Worm (Caenorhabditis elegans) whole organism, late embryonic: ENCODE measurements around the gene Y76B12C.3.

Experiments used
- C08G9.2 ChIP-seq: sonication (generic microtip); optimal IDR thresholded peaks from 2 replicates; lab custom pipeline; 2016; ENCODE audit warnings: mild to moderate bottlenecking, missing genetic modification characterization, moderate library complexity, missing compliant biosample characterization
- K09A11.1 ChIP-seq: sonication (generic microtip); optimal IDR thresholded peaks from 2 replicates; lab custom pipeline; 2017; ENCODE audit warnings: antibody characterized with exemption, mild to moderate bottlenecking, missing genetic modification characterization, missing compliant biosample characterization; ENCODE audit not compliant: insufficient read depth
- ahr-1 ChIP-seq: sonication (generic microtip); optimal IDR thresholded peaks from 2 replicates; lab custom pipeline; 2016; ENCODE audit warnings: missing genetic modification characterization, missing compliant biosample characterization
- ama-1 ChIP-seq: fragments of 150-350 bp; optimal IDR thresholded peaks from 2 replicates; lab custom pipeline; 2014
- ceh-18 ChIP-seq: sonication (generic microtip); optimal IDR thresholded peaks from 2 replicates; lab custom pipeline; 2016; ENCODE audit warnings: missing genetic modification characterization, missing compliant biosample characterization
- ceh-2 ChIP-seq: sonication (generic microtip); optimal IDR thresholded peaks from 2 replicates; lab custom pipeline; 2016; ENCODE audit warnings: missing genotype, missing genetic modification characterization, missing compliant biosample characterization
- ceh-22 ChIP-seq: sonication (generic microtip); optimal IDR thresholded peaks from 2 replicates; lab custom pipeline; 2017; ENCODE audit warnings: missing biosample characterization, missing genetic modification characterization
- ceh-30 ChIP-seq: fragments of 150-350 bp; optimal IDR thresholded peaks from 2 replicates; lab custom pipeline; 2014; ENCODE audit warnings: missing biosample characterization, missing genetic modification characterization
- ceh-31 ChIP-seq: sonication (generic microtip); optimal IDR thresholded peaks from 2 replicates; lab custom pipeline; 2016; ENCODE audit warnings: missing genetic modification characterization, missing compliant biosample characterization
- ceh-34 ChIP-seq: sonication (generic microtip); optimal IDR thresholded peaks from 2 replicates; lab custom pipeline; 2016; ENCODE audit warnings: mild to moderate bottlenecking, missing genetic modification characterization, missing compliant biosample characterization
- ceh-48 ChIP-seq: sonication (generic microtip); optimal IDR thresholded peaks from 2 replicates; lab custom pipeline; 2016; ENCODE audit warnings: missing genetic modification characterization, inconsistent platforms, missing compliant biosample characterization
- ceh-9 ChIP-seq: sonication (generic microtip); optimal IDR thresholded peaks from 2 replicates; lab custom pipeline; 2016; ENCODE audit warnings: mild to moderate bottlenecking, missing genetic modification characterization, inconsistent platforms, missing compliant biosample characterization
- dmd-4 ChIP-seq: sonication (generic microtip); optimal IDR thresholded peaks from 2 replicates; lab custom pipeline; 2016; ENCODE audit warnings: borderline replicate concordance, missing genetic modification characterization, missing compliant biosample characterization
- elt-2 ChIP-seq: sonication (generic microtip); optimal IDR thresholded peaks from 2 replicates; lab custom pipeline; 2016; ENCODE audit warnings: missing genetic modification reagents, missing genetic modification characterization, missing compliant biosample characterization
- ets-4 ChIP-seq: sonication (generic microtip); optimal IDR thresholded peaks from 2 replicates; lab custom pipeline; 2016; ENCODE audit warnings: missing genetic modification characterization, missing compliant biosample characterization
- eyg-1 ChIP-seq: sonication (generic microtip); optimal IDR thresholded peaks from 2 replicates; lab custom pipeline; 2016; ENCODE audit warnings: missing genotype, missing genetic modification characterization, missing compliant biosample characterization
- fax-1 ChIP-seq: sonication (generic microtip); optimal IDR thresholded peaks from 2 replicates; lab custom pipeline; 2016; ENCODE audit warnings: missing genotype, missing genetic modification characterization, missing compliant biosample characterization
- fkh-10 ChIP-seq: fragments of 150-350 bp; optimal IDR thresholded peaks from 2 replicates; lab custom pipeline; 2014; ENCODE audit warnings: missing biosample characterization, missing genetic modification reagents, missing genetic modification characterization
- fkh-6 ChIP-seq: sonication (generic microtip); optimal IDR thresholded peaks from 2 replicates; lab custom pipeline; 2016; ENCODE audit warnings: missing genetic modification characterization, missing compliant biosample characterization
- gmeb-2 ChIP-seq: sonication (generic microtip); optimal IDR thresholded peaks from 2 replicates; lab custom pipeline; 2016; ENCODE audit warnings: missing genetic modification characterization, inconsistent platforms, missing compliant biosample characterization
- hlh-13 ChIP-seq: fragments of 200-800 bp; sonication (Bioruptor generic); optimal IDR thresholded peaks from 2 replicates; lab custom pipeline; 2018; ENCODE audit warnings: mild to moderate bottlenecking, missing genetic modification characterization, missing compliant biosample characterization
- hlh-15 ChIP-seq: sonication (generic microtip); optimal IDR thresholded peaks from 2 replicates; lab custom pipeline; 2016; ENCODE audit warnings: missing genetic modification characterization, missing compliant biosample characterization
- hlh-30 ChIP-seq: sonication (generic microtip); optimal IDR thresholded peaks from 2 replicates; lab custom pipeline; 2017; ENCODE audit warnings: antibody characterized with exemption, missing genetic modification characterization, missing compliant biosample characterization; ENCODE audit not compliant: insufficient read depth
- hlh-8 ChIP-seq: sonication (generic microtip); optimal IDR thresholded peaks from 2 replicates; lab custom pipeline; 2016; ENCODE audit warnings: missing genotype, missing genetic modification characterization, missing compliant biosample characterization
- lim-6 ChIP-seq: sonication (generic microtip); optimal IDR thresholded peaks from 2 replicates; lab custom pipeline; 2016; ENCODE audit warnings: missing genetic modification characterization, missing compliant biosample characterization
- lin-11 ChIP-seq: fragments of 200-800 bp; sonication (Bioruptor generic); optimal IDR thresholded peaks from 2 replicates; lab custom pipeline; 2018; ENCODE audit warnings: mild to moderate bottlenecking, missing genetic modification characterization, missing compliant biosample characterization
- madf-2 ChIP-seq: sonication (generic microtip); optimal IDR thresholded peaks from 2 replicates; lab custom pipeline; 2017; ENCODE audit warnings: missing genetic modification characterization, missing compliant biosample characterization
- npax-4 ChIP-seq: sonication (generic microtip); optimal IDR thresholded peaks from 2 replicates; lab custom pipeline; 2016; ENCODE audit warnings: missing genetic modification characterization, missing compliant biosample characterization
- pag-3 ChIP-seq: sonication (generic microtip); optimal IDR thresholded peaks from 2 replicates; lab custom pipeline; 2016; ENCODE audit warnings: missing compliant biosample characterization, missing genetic modification characterization, borderline replicate concordance
- pax-1 ChIP-seq: fragments of 150-350 bp; optimal IDR thresholded peaks from 2 replicates; lab custom pipeline; 2014; ENCODE audit warnings: missing biosample characterization, missing genetic modification characterization
- pha-4 ChIP-seq: fragments of 150-350 bp; optimal IDR thresholded peaks from 2 replicates; lab custom pipeline; 2018; ENCODE audit warnings: missing biosample characterization, missing genetic modification reagents, missing genetic modification characterization
- pros-1 ChIP-seq: fragments of 150-350 bp; optimal IDR thresholded peaks from 2 replicates; lab custom pipeline; 2014; ENCODE audit warnings: missing biosample characterization, missing genetic modification reagents, missing genetic modification characterization
- rnt-1 ChIP-seq: sonication (generic microtip); optimal IDR thresholded peaks from 2 replicates; lab custom pipeline; 2016; ENCODE audit warnings: missing genetic modification characterization, missing compliant biosample characterization
- ttx-3 ChIP-seq: sonication (generic microtip); optimal IDR thresholded peaks from 2 replicates; lab custom pipeline; 2016; ENCODE audit warnings: missing genetic modification reagents, missing genetic modification characterization, missing compliant biosample characterization
- unc-3 ChIP-seq, 2 experiments: fragments of 200-800 bp in 1 of 2; sonication (Bioruptor generic) in 1 of 2; sonication (generic microtip) in 1 of 2; conservative IDR thresholded peaks in 1 of 2; optimal IDR thresholded peaks in 1 of 2; 2 replicates each; pipeline versions ENCODE4 v1.3.6 to Lab custom; 2016 to 2022; ENCODE audit warnings: missing compliant biosample characterization in 2 of 2, missing genetic modification characterization in 2 of 2, missing genetic modification reagents in 1 of 2
- ztf-16 ChIP-seq: sonication (generic microtip); optimal IDR thresholded peaks from 2 replicates; lab custom pipeline; 2017; ENCODE audit warnings: missing genetic modification characterization, missing compliant biosample characterization

Gene Y76B12C.3

DNA sequence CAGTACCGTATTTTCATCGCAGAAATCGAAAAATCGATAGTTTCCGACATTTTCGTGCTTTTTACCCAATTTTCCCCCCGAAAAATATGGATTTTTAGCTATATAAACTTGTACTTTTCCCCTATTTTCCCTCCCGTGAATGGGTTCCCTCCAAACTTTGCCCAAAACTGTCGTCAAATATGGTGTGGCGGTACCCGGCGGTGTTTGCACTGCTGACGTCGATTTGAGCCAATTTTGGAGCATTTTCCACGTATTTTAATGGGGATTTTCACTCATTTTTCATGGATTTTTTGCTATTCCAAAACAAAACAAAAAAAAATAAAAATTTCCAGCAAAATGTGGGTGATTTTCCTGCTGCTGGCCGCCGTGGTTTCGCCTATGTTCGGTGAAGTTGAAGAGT is at the start of gene Y76B12C.3:
Y76B12C.3 (plus strand) TSS at position 334 of the 400 bp plus-strand sequence.
- TF ChIP-seq gmeb-2 (tag; lab: Kevin White, UChicago) (no peak), ceh-48 (tag; lab: Kevin White, UChicago) (no peak), fkh-10 (GFP tag; lab: Kevin White, UChicago) (no peak), hlh-15 (tag; lab: Kevin White, UChicago) (no peak), ceh-22 (tag; lab: Kevin White, UChicago) (no peak), hlh-13 (GFP tag; lab: Kevin White, UChicago) (no peak), eyg-1 (tag; lab: Kevin White, UChicago) (no peak), ama-1 (no peak), ceh-9 (no peak), unc-3 (GFP tag; conservative IDR thresholded peaks at IDR 0.05; lab: Robert Waterston, UW) (no peak), unc-3 (tag; optimal IDR thresholded peaks at IDR 0.05; lab: Kevin White, UChicago) (no peak), pag-3 (tag; lab: Kevin White, UChicago) (no peak)

DNA sequence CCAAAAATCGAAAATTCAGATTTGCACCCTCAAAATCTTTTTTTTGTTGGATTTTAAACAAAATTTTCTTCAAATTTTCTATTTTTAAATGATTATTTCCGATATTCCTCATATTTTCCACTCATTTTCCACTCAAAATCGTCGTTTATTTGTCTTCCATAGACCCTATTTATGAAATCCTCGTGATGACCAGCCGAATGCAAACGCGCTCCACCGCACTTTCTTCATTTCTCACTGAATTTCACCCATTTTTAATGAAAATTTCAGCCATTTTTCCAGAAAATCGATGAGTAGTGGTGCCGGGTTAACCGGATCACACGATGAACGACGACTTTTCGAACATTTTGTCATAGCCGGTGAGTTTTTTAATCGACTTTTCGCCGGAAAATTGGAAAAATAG is 49.8 kb upstream of the Y76B12C.3 start, which contains the start of gene denn-4:
denn-4 (plus strand) TSS at position 280 of the 400 bp plus-strand sequence.
- no peak for TF ChIP-seq ceh-34 (tag; lab: Kevin White, UChicago)
- peak; percentile 59 for TF ChIP-seq hlh-30 (tag; lab: Kevin White, UChicago)
- no peak for TF ChIP-seq fax-1 (tag; lab: Kevin White, UChicago)
- TF ChIP-seq ceh-18 (tag; lab: Kevin White, UChicago) = no peak
- no peak for TF ChIP-seq ztf-16
- no peak for TF ChIP-seq ceh-22 (tag; lab: Kevin White, UChicago)
- TF ChIP-seq ceh-30 (tag; lab: Kevin White, UChicago) = no peak
- TF ChIP-seq ama-1 = no peak

DNA sequence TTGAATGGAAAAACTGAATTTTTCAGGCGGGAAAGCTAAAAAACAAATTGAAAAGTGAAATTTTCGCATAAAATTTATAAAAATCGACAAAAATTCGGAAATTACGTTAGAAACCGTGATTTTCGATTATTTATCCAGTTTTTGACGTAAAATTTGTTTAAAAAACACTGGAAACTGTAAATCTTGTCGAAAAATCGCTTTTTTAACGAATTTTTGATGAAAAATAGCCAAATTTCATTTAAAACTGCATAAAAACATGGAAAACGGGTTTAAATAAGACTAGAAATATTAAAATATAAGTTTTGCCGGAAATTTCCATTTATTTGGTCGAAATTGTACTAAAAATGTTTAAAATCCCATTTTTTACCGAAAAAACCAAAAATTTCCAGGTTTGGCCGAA is 49.3 kb upstream of the Y76B12C.3 start:
- no peak for TF ChIP-seq hlh-8 (tag; lab: Kevin White, UChicago)
- TF ChIP-seq K09A11.1 (tag; lab: Kevin White, UChicago) = no peak
- no peak for TF ChIP-seq lim-6 (tag; lab: Kevin White, UChicago)
- no peak for TF ChIP-seq C08G9.2
- TF ChIP-seq hlh-13 (GFP tag; lab: Kevin White, UChicago) = no peak
- no peak for TF ChIP-seq ceh-31 (tag; lab: Kevin White, UChicago)
- no peak for TF ChIP-seq elt-2 (tag; lab: Kevin White, UChicago)
- TF ChIP-seq lin-11 (tag; lab: Kevin White, UChicago) = no peak
- no peak for TF ChIP-seq ets-4 (tag; lab: Kevin White, UChicago)
- no peak for TF ChIP-seq fkh-10 (GFP tag; lab: Kevin White, UChicago)
- no peak for TF ChIP-seq pha-4 (tag; lab: Kevin White, UChicago)
- TF ChIP-seq, all 69 proteins: peak for 0

DNA sequence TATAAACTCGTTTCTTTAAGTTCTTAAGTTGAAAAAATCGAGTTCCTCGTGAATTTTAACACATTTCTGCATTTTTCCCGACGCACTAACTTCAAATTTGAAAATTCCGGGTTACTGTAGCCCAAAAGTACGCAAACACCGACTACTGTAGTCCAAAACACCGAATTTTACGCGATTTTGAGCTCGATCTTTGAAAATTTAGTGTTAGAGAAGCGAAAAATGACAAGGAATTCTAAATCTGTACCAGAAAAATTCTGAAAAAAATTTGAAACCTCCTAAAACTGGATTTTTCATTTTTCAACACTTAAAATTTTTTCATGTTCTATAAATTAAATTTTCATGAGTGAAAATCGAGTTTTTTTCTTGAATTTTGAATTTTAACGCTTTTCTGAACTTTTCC is 28.3 kb upstream of the Y76B12C.3 start:
- TF ChIP-seq ceh-30 (tag; lab: Kevin White, UChicago) (no peak), fkh-6 (tag; lab: Kevin White, UChicago) (no peak), madf-2 (tag; lab: Kevin White, UChicago) (no peak), ttx-3 (no peak), npax-4 (tag; lab: Kevin White, UChicago) (no peak), dmd-4 (tag; lab: Kevin White, UChicago) (no peak), pax-1 (tag; lab: Kevin White, UChicago) (no peak), ceh-34 (tag; lab: Kevin White, UChicago) (no peak), elt-2 (tag; lab: Kevin White, UChicago) (no peak), rnt-1 (tag; lab: Kevin White, UChicago) (no peak), ceh-2 (tag; lab: Kevin White, UChicago) (no peak), pros-1 (tag; lab: Kevin White, UChicago) (no peak), fkh-10 (GFP tag; lab: Kevin White, UChicago) (no peak), lim-6 (tag; lab: Kevin White, UChicago) (no peak), eyg-1 (tag; lab: Kevin White, UChicago) (no peak), ahr-1 (no peak), hlh-8 (tag; lab: Kevin White, UChicago) (no peak)
